Fruit fly (Drosophila melanogaster): Measurements from ENCODE around the gene CG34174.
A peak's percentile ranks its signal among the peaks of the same experiment; 100 is the strongest.

Gene CG34174

DNA sequence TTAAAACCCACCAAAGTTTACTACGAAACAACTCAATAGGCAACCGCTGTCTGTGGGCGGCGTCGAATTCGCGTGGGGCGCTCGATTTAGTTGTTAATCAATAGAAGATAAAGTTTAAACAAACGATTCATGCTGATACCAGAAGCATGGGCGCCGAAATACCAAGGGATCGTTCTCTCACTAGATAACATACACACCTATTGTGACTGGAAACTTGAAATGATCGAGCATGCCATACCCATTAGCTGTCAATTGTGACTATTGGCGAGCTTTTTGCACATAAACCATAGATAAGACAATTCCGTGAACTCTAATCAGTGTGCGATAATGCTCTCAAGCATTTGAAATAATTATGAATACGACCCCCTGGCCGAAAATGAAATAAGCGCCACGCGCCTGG is 34.7 kb upstream of the CG34174 start (continued):
- TF ChIP-seq gsb-n (tag; optimal IDR thresholded peaks at IDR 0.05) (peak; percentile 38), Dll (GFP tag; IDR thresholded peaks at IDR 0.05; ENCODE audit: partially characterized antibody) (no peak), Dfd (GFP tag; optimal IDR thresholded peaks at IDR 0.05) (no peak), Dad (GFP tag; optimal IDR thresholded peaks at IDR 0.05) (peak; percentile 35), CG8478 (optimal IDR thresholded peaks at IDR 0.05) (no peak), z (GFP tag; IDR thresholded peaks at IDR 0.05) (no peak), Tbp (GFP tag; optimal IDR thresholded peaks at IDR 0.05) (no peak), CG11085 (GFP tag; IDR thresholded peaks at IDR 0.05) (peak; percentile 46; the same call in 1 of the 2 replicates), Fer1 (GFP tag; optimal IDR thresholded peaks at IDR 0.05) (peak; percentile 66), tx (GFP tag; optimal IDR thresholded peaks at IDR 0.05) (peak; percentile 79), CG3163 (GFP tag; optimal IDR thresholded peaks at IDR 0.05) (peak; percentile 45), CG4360 (GFP tag; IDR thresholded peaks at IDR 0.05) (no peak)

DNA sequence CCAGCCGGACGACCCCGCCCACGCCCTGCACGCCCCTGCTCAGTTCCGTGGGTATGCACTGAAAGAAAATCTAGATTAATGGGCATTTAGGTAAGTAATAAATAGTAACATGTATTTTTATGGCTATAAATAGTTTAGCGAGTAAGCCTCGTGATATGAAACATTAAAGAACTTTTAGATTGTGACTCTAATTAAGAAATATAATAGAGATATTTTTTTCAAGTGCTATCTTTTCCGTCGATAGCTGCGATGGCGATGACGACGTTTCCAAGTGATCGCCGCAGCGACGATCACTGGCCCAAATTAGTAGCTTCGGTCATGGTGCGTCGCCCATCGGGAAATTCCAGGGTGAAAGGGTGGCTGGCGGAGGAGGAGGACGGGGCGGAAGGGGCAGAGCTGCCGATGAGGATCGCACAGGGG is 33.9 kb upstream of the CG34174 start:
- TF ChIP-seq ara (GFP tag; IDR thresholded peaks at IDR 0.05), result peak; percentile 94
- peak; percentile 80 for TF ChIP-seq fd102C (GFP tag; optimal IDR thresholded peaks at IDR 0.05)
- peak; percentile 9 for TF ChIP-seq CG3163 (GFP tag; optimal IDR thresholded peaks at IDR 0.05)
- peak; percentile 84 for TF ChIP-seq CG6254 (GFP tag; optimal IDR thresholded peaks at IDR 0.05)
- TF ChIP-seq eve (GFP tag; optimal IDR thresholded peaks at IDR 0.05), result no peak
- TF ChIP-seq CG15696 (tag; optimal IDR thresholded peaks at IDR 0.05), result peak; percentile 85
- peak; percentile 49 for TF ChIP-seq lbe (GFP tag; optimal IDR thresholded peaks at IDR 0.05)
- TF ChIP-seq abd-A (tag; optimal IDR thresholded peaks at IDR 0.05), result no peak
- TF ChIP-seq pros (GFP tag; optimal IDR thresholded peaks at IDR 0.05), result no peak
- no peak for TF ChIP-seq ash1 (GFP tag; optimal IDR thresholded peaks at IDR 0.05)
- TF ChIP-seq Vsx1 (GFP tag; optimal IDR thresholded peaks at IDR 0.05), result peak; percentile 80
- peak; percentile 21 for TF ChIP-seq D19B (GFP tag; optimal IDR thresholded peaks at IDR 0.05)
- TF ChIP-seq CG7839 (tag; optimal IDR thresholded peaks at IDR 0.05), result peak; percentile 93
- peak; percentile 90 for TF ChIP-seq bcd (GFP tag; optimal IDR thresholded peaks at IDR 0.05)
- TF ChIP-seq Stat92E (GFP tag; optimal IDR thresholded peaks at IDR 0.05), result peak in 1 of 3 experiments; percentile 87
- TF ChIP-seq nerfin-2 (GFP tag; IDR thresholded peaks at IDR 0.05; ENCODE audit: partially characterized antibody), result no peak
- peak; percentile 83 for TF ChIP-seq Chrac-16 (GFP tag; optimal IDR thresholded peaks at IDR 0.05)
- peak; percentile 92 for TF ChIP-seq Ptx1 (GFP tag; IDR thresholded peaks at IDR 0.05)
- TF ChIP-seq prd (optimal IDR thresholded peaks at IDR 0.05), result no peak
- peak; percentile 93 for TF ChIP-seq prd (GFP tag; IDR thresholded peaks at IDR 0.05)
- TF ChIP-seq CG11398 (GFP tag; optimal IDR thresholded peaks at IDR 0.05), result peak; percentile 72
- TF ChIP-seq BEAF-32 (GFP tag; optimal IDR thresholded peaks at IDR 0.05), result no peak
- peak; percentile 27 for TF ChIP-seq CG7928 (GFP tag; optimal IDR thresholded peaks at IDR 0.05)
- peak; percentile 74 for TF ChIP-seq CG9437 (GFP tag; optimal IDR thresholded peaks at IDR 0.05)
- peak; percentile 82 for TF ChIP-seq E2f1 (GFP tag; IDR thresholded peaks at IDR 0.05)
- peak; percentile 96 for TF ChIP-seq vvl (GFP tag; IDR thresholded peaks at IDR 0.05)
- no peak for TF ChIP-seq CG8478 (optimal IDR thresholded peaks at IDR 0.05)
- peak; percentile 86 for TF ChIP-seq CG14667 (GFP tag; IDR thresholded peaks at IDR 0.05)
- peak; percentile 61 for TF ChIP-seq NFAT (GFP tag; IDR thresholded peaks at IDR 0.05)
- TF ChIP-seq CG16815 (GFP tag; optimal IDR thresholded peaks at IDR 0.05), result peak; percentile 78
- TF ChIP-seq twi (tag; optimal IDR thresholded peaks at IDR 0.05), result peak; percentile 68
- peak; percentile 86 for TF ChIP-seq Drgx (GFP tag; IDR thresholded peaks at IDR 0.05)
- TF ChIP-seq Rx (GFP tag; IDR thresholded peaks at IDR 0.05), result peak; percentile 86
- TF ChIP-seq Rfx (GFP tag; IDR thresholded peaks at IDR 0.05), result peak; percentile 88
- TF ChIP-seq fu2 (GFP tag; optimal IDR thresholded peaks at IDR 0.05), result no peak
- peak; percentile 57 for TF ChIP-seq pho (GFP tag; optimal IDR thresholded peaks at IDR 0.05)
- no peak for TF ChIP-seq Neu2 (GFP tag; optimal IDR thresholded peaks at IDR 0.05; ENCODE audit: borderline replicate concordance)
- peak; percentile 72 for TF ChIP-seq CG10147 (GFP tag; optimal IDR thresholded peaks at IDR 0.05)
- peak; percentile 61 for TF ChIP-seq Atf-2 (GFP tag; optimal IDR thresholded peaks at IDR 0.05)
- TF ChIP-seq CG2202 (tag; optimal IDR thresholded peaks at IDR 0.05), result peak; percentile 82
- TF ChIP-seq gsb-n (tag; optimal IDR thresholded peaks at IDR 0.05), result peak; percentile 93

Data from whole organism, embryonic.